Worm (Caenorhabditis elegans): ENCODE results near the gene tag-131.

The tag-131 gene

ce11 chrIII:4284732-4285165 is 32.8 kb upstream of the tag-131 start (continued):
- TF ChIP-seq lir-3 (tag; optimal IDR thresholded peaks at IDR 0.05; ENCODE audit: poor library complexity) (peak; percentile 23), C34B4.2 (tag; optimal IDR thresholded peaks at IDR 0.05) (peak; percentile 60), xbp-1 (tag; optimal IDR thresholded peaks at IDR 0.05) (peak; percentile 83), ceh-82 (tag; optimal IDR thresholded peaks at IDR 0.05) (peak; percentile 15 to 60 (median 21)), dpl-1 (GFP tag; optimal IDR thresholded peaks at IDR 0.05) (peak; percentile 51 to 59 (median 57)), vab-15 (tag; optimal IDR thresholded peaks at IDR 0.05) (no peak), nhr-20 (tag; optimal IDR thresholded peaks at IDR 0.05) (peak; percentile 98), mef-2 (tag; optimal IDR thresholded peaks at IDR 0.05) (no peak), unc-130 (tag; optimal IDR thresholded peaks at IDR 0.05) (no peak), F16B12.6 (tag; optimal IDR thresholded peaks at IDR 0.05) (peak; percentile 41), elt-2 (tag; optimal IDR thresholded peaks at IDR 0.05) (peak; percentile 76), lin-15B (tag; optimal IDR thresholded peaks at IDR 0.05) (no peak), blmp-1 (tag; optimal IDR thresholded peaks at IDR 0.05) (peak; percentile 89), tbx-2 (tag; optimal IDR thresholded peaks at IDR 0.05) (peak; percentile 87), sup-37 (GFP tag; optimal IDR thresholded peaks at IDR 0.05) (peak; percentile 83), pag-3 (tag; optimal IDR thresholded peaks at IDR 0.05; ENCODE audit: borderline replicate concordance, insufficient read depth) (no peak), zip-4 (GFP tag; optimal IDR thresholded peaks at IDR 0.05) (peak; percentile 39), nhr-85 (tag) (peak; percentile 100), lin-13 (GFP tag; optimal IDR thresholded peaks at IDR 0.05) (peak; percentile 31), fkh-10 (GFP tag; optimal IDR thresholded peaks at IDR 0.05) (no peak), sox-4 (tag; optimal IDR thresholded peaks at IDR 0.05) (no peak), rnt-1 (tag; optimal IDR thresholded peaks at IDR 0.05) (peak; percentile 57), C16A3.4 (tag; optimal IDR thresholded peaks at IDR 0.05) (peak; percentile 63), snpc-4 (tag; optimal IDR thresholded peaks at IDR 0.05) (peak; percentile 54), elt-3 (tag; optimal IDR thresholded peaks at IDR 0.05) (peak in 3 of 6 experiments; percentile 33 to 79 (median 63)), alr-1 (tag; optimal IDR thresholded peaks at IDR 0.05; ENCODE audit: borderline replicate concordance) (no peak)

ce11 chrIII:4287379-4287778 is 30.1 kb upstream of the tag-131 start, which contains the start of gene R10E4.3:
TSS of gene R10E4.3 (minus strand) at chrIII:4287479.
- no peak for TF ChIP-seq unc-62 (GFP tag; optimal IDR thresholded peaks at IDR 0.05)
- TF ChIP-seq alr-1 (tag; optimal IDR thresholded peaks at IDR 0.05; ENCODE audit: borderline replicate concordance), result no peak
- no peak for TF ChIP-seq snu-23 (GFP tag; optimal IDR thresholded peaks at IDR 0.05)
- TF ChIP-seq rnt-1 (tag; optimal IDR thresholded peaks at IDR 0.05), result no peak
- no peak for TF ChIP-seq unc-30 (tag; optimal IDR thresholded peaks at IDR 0.05)
- TF ChIP-seq nhr-11 (tag; optimal IDR thresholded peaks at IDR 0.05), result no peak
- TF ChIP-seq lin-35 (GFP tag; optimal IDR thresholded peaks at IDR 0.05), result no peak
- no peak for TF ChIP-seq nhr-28 (tag; optimal IDR thresholded peaks at IDR 0.05)

ce11 chrIII:4289952-4290351 is 27.6 kb upstream of the tag-131 start:
- TF ChIP-seq efl-1 (optimal IDR thresholded peaks at IDR 0.05) (no peak), efl-1 (GFP tag; optimal IDR thresholded peaks at IDR 0.05 in 1 of 2) (peak in 1 of 2 experiments; percentile 30), C16A3.4 (tag; optimal IDR thresholded peaks at IDR 0.05) (no peak)

- TF ChIP-seq xbp-1 (tag; optimal IDR thresholded peaks at IDR 0.05) (peak; percentile 42), snu-23 (GFP tag; optimal IDR thresholded peaks at IDR 0.05) (peak; percentile 65), rnt-1 (tag; optimal IDR thresholded peaks at IDR 0.05) (no peak), hlh-4 (tag; optimal IDR thresholded peaks at IDR 0.05) (no peak), mdl-1 (tag; optimal IDR thresholded peaks at IDR 0.05) (no peak), vab-15 (tag; optimal IDR thresholded peaks at IDR 0.05) (no peak), dpl-1 (GFP tag; optimal IDR thresholded peaks at IDR 0.05) (peak; percentile 84 to 91 (median 86)), lin-39 (tag; optimal IDR thresholded peaks at IDR 0.05) (no peak), C16A3.4 (tag; optimal IDR thresholded peaks at IDR 0.05) (peak; percentile 36), lsy-2 (tag; optimal IDR thresholded peaks at IDR 0.05) (peak; percentile 54 to 75), lin-35 (GFP tag; optimal IDR thresholded peaks at IDR 0.05) (peak; percentile 82 to 89), nhr-20 (tag; optimal IDR thresholded peaks at IDR 0.05) (peak; percentile 34), lin-14 (GFP tag; optimal IDR thresholded peaks at IDR 0.05) (no peak), grh-1 (GFP tag; IDR thresholded peaks at IDR 0.05) (no peak), unc-62 (GFP tag; optimal IDR thresholded peaks at IDR 0.05) (no peak), nhr-19 (GFP tag; conservative IDR thresholded peaks at IDR 0.05) (0 out of 2 replicates have a peak, but pooled peaks have one; percentile 16), unc-130 (tag; optimal IDR thresholded peaks at IDR 0.05) (peak; percentile 77), ztf-11 (tag; optimal IDR thresholded peaks at IDR 0.05) (no peak), efl-1 (optimal IDR thresholded peaks at IDR 0.05) (peak; percentile 73 to 81), efl-1 (GFP tag; optimal IDR thresholded peaks at IDR 0.05 in 1 of 2) (peak; percentile 88 to 98), C04F5.9 (tag; optimal IDR thresholded peaks at IDR 0.05) (no peak), nhr-85 (tag) (peak; percentile 65), elt-3 (tag; optimal IDR thresholded peaks at IDR 0.05) (peak in 1 of 6 experiments; percentile 48), nhr-71 (tag; optimal IDR thresholded peaks at IDR 0.05) (peak; percentile 46), ceh-82 (tag; optimal IDR thresholded peaks at IDR 0.05) (peak in 1 of 3 experiments; percentile 9), blmp-1 (tag; optimal IDR thresholded peaks at IDR 0.05) (peak; percentile 52)
These were observed 26.2 kb upstream of the tag-131 start, which contains the start of gene mcm-5 for ce11 chrIII:4291216-4291691. TSS of gene mcm-5 (minus strand) at chrIII:4291266.
